Worm (Caenorhabditis elegans) whole organism, late embryonic: ENCODE data around the gene F43G6.4.

Experiments used
- K02D7.2 ChIP-seq: sonication (generic microtip); optimal IDR thresholded peaks from 2 replicates; lab custom pipeline; 2017; ENCODE audit warnings: mild to moderate bottlenecking, missing genetic modification characterization, missing compliant biosample characterization
- ceh-24 ChIP-seq: sonication (generic microtip); optimal IDR thresholded peaks from 2 replicates; lab custom pipeline; 2016; ENCODE audit warnings: mild to moderate bottlenecking, missing genetic modification characterization, missing compliant biosample characterization
- che-1 ChIP-seq: sonication (generic microtip); optimal IDR thresholded peaks from 2 replicates; lab custom pipeline; 2016; ENCODE audit warnings: mild to moderate bottlenecking, missing genetic modification characterization, missing compliant biosample characterization
- dmd-4 ChIP-seq: sonication (generic microtip); optimal IDR thresholded peaks from 2 replicates; lab custom pipeline; 2016; ENCODE audit warnings: borderline replicate concordance, missing genetic modification characterization, missing compliant biosample characterization
- dve-1 ChIP-seq: sonication (generic microtip); optimal IDR thresholded peaks from 2 replicates; lab custom pipeline; 2017; ENCODE audit warnings: antibody characterized with exemption, mild to moderate bottlenecking, missing genetic modification characterization, missing compliant biosample characterization
- ets-4 ChIP-seq: sonication (generic microtip); optimal IDR thresholded peaks from 2 replicates; lab custom pipeline; 2016; ENCODE audit warnings: missing genetic modification characterization, missing compliant biosample characterization
- fax-1 ChIP-seq: sonication (generic microtip); optimal IDR thresholded peaks from 2 replicates; lab custom pipeline; 2016; ENCODE audit warnings: missing genotype, missing genetic modification characterization, missing compliant biosample characterization
- fkh-10 ChIP-seq: fragments of 150-350 bp; optimal IDR thresholded peaks from 2 replicates; lab custom pipeline; 2014; ENCODE audit warnings: missing biosample characterization, missing genetic modification reagents, missing genetic modification characterization
- hlh-15 ChIP-seq: sonication (generic microtip); optimal IDR thresholded peaks from 2 replicates; lab custom pipeline; 2016; ENCODE audit warnings: missing genetic modification characterization, missing compliant biosample characterization
- hlh-8 ChIP-seq: sonication (generic microtip); optimal IDR thresholded peaks from 2 replicates; lab custom pipeline; 2016; ENCODE audit warnings: missing genotype, missing genetic modification characterization, missing compliant biosample characterization
- pag-3 ChIP-seq: sonication (generic microtip); optimal IDR thresholded peaks from 2 replicates; lab custom pipeline; 2016; ENCODE audit warnings: missing compliant biosample characterization, missing genetic modification characterization, borderline replicate concordance
- pha-4 ChIP-seq: fragments of 150-350 bp; optimal IDR thresholded peaks from 2 replicates; lab custom pipeline; 2018; ENCODE audit warnings: missing biosample characterization, missing genetic modification reagents, missing genetic modification characterization
- pros-1 ChIP-seq: fragments of 150-350 bp; optimal IDR thresholded peaks from 2 replicates; lab custom pipeline; 2014; ENCODE audit warnings: missing biosample characterization, missing genetic modification reagents, missing genetic modification characterization
- unc-42 ChIP-seq: sonication (generic microtip); optimal IDR thresholded peaks from 2 replicates; lab custom pipeline; 2016; ENCODE audit warnings: missing genotype, missing genetic modification characterization, missing compliant biosample characterization

DNA sequence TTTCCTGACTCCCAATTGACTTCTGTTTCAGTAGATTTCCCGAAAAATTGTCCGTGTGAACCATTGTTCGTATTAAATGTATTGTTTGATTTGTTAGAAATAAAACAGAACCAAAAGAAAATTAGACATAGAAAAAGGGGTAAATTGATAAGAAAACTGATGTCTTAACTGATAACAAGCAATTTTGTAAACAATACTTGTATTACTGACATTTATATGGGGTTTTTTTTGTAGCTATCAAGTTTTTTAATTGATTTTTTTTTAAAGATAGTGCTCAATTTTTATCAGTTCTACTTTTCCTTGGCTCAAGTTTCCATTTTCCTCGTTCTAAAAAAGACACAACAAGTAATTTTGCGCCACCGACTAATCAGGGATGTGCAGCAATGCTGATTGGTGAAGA is 6.6 kb downstream of the F43G6.4 start:
- TF ChIP-seq pha-4 (no peak), fax-1 (no peak), pros-1 (tag; lab: Kevin White, UChicago) (no peak), pag-3 (no peak), unc-42 (tag; lab: Kevin White, UChicago) (no peak), che-1 (no peak), fkh-10 (no peak), dmd-4 (tag; lab: Kevin White, UChicago) (no peak), ceh-24 (tag; lab: Kevin White, UChicago) (no peak), ets-4 (tag; lab: Kevin White, UChicago) (no peak), hlh-15 (tag; lab: Kevin White, UChicago) (no peak), dve-1 (tag; lab: Kevin White, UChicago) (no peak), hlh-8 (tag; lab: Kevin White, UChicago) (no peak), K02D7.2 (tag; lab: Kevin White, UChicago) (no peak)
